Worm (Caenorhabditis elegans) whole organism, young adult: Measurements from ENCODE around the gene str-86.

ENCODE experiments used
- C17E4.6 ChIP-seq: fragments of 200-800 bp; sonication (Bioruptor generic); IDR thresholded peaks from 2 replicates; pipeline ENCODE4 v1.3.6; 2022; ENCODE audit warnings: missing genetic modification reagents, missing genetic modification characterization, missing compliant biosample characterization
- D2030.7 ChIP-seq: fragments of 200-800 bp; sonication (Bioruptor generic); IDR thresholded peaks from 2 replicates; pipeline ENCODE4 v1.3.6; 2022; ENCODE audit warnings: missing genetic modification reagents, missing genetic modification characterization, missing compliant biosample characterization
- F23B12.7 ChIP-seq: sonication (generic microtip); optimal IDR thresholded peaks from 2 replicates; lab custom pipeline; 2017; ENCODE audit warnings: missing genetic modification characterization, mild to moderate bottlenecking, missing compliant biosample characterization, antibody characterized with exemption, moderate library complexity; ENCODE audit not compliant: insufficient read depth
- F37B4.10 ChIP-seq: fragments of 200-800 bp; sonication (Bioruptor generic); IDR thresholded peaks from 2 replicates; pipeline ENCODE4 v1.3.6; 2022; ENCODE audit warnings: missing genetic modification characterization, missing compliant biosample characterization
- F39B2.1 ChIP-seq: fragments of 200-800 bp; sonication (Bioruptor generic); IDR thresholded peaks from 2 replicates; pipeline ENCODE4 v1.3.6; 2022; ENCODE audit warnings: missing genetic modification reagents, missing genetic modification characterization, missing compliant biosample characterization
- F49E8.2 ChIP-seq: sonication (generic microtip); optimal IDR thresholded peaks from 3 replicates; lab custom pipeline; 2017; ENCODE audit warnings: missing genetic modification characterization, mild to moderate bottlenecking, missing compliant biosample characterization, antibody characterized with exemption, moderate library complexity; ENCODE audit not compliant: insufficient read depth
- F52B5.7 ChIP-seq: sonication (generic microtip); optimal IDR thresholded peaks from 2 replicates; lab custom pipeline; 2016; ENCODE audit warnings: mild to moderate bottlenecking, missing genetic modification characterization, missing compliant biosample characterization
- K11D2.4 ChIP-seq: fragments of 200-800 bp; sonication (Bioruptor generic); IDR thresholded peaks from 2 replicates; pipeline ENCODE4 v1.3.6; 2022; ENCODE audit warnings: missing genetic modification reagents, missing genetic modification characterization, missing compliant biosample characterization
- Y56A3A.18 ChIP-seq: fragments of 200-800 bp; sonication (Bioruptor generic); IDR thresholded peaks from 2 replicates; pipeline ENCODE4 v1.3.6; 2022; ENCODE audit warnings: missing genetic modification reagents, missing genetic modification characterization, missing compliant biosample characterization
- Y95B8A.8 ChIP-seq: fragments of 200-800 bp; sonication (Bioruptor generic); IDR thresholded peaks from 2 replicates; pipeline ENCODE4 v1.3.6; 2022; ENCODE audit warnings: missing genetic modification reagents, missing genetic modification characterization, missing compliant biosample characterization
- attf-5 ChIP-seq: fragments of 200-800 bp; sonication (Bioruptor generic); optimal IDR thresholded peaks from 2 replicates; lab custom pipeline; 2018; ENCODE audit warnings: mild to moderate bottlenecking, missing genetic modification characterization, missing compliant biosample characterization
- attf-6 ChIP-seq: fragments of 200-800 bp; sonication (Bioruptor generic); IDR thresholded peaks from 2 replicates; pipeline ENCODE4 v1.3.6; 2022; ENCODE audit warnings: missing genetic modification reagents, missing genetic modification characterization, missing compliant biosample characterization
- cebp-2 ChIP-seq: fragments of 200-800 bp; sonication (Bioruptor generic); IDR thresholded peaks from 2 replicates; pipeline ENCODE4 v1.3.6; 2022; ENCODE audit warnings: missing genetic modification characterization, missing compliant biosample characterization
- ceh-100 ChIP-seq: fragments of 200-800 bp; sonication (Bioruptor generic); IDR thresholded peaks from 2 replicates; pipeline ENCODE4 v1.3.6; 2022; ENCODE audit warnings: missing genetic modification reagents, missing genetic modification characterization, missing compliant biosample characterization
- ceh-79 ChIP-seq: sonication (generic microtip); optimal IDR thresholded peaks from 2 replicates; lab custom pipeline; 2017; ENCODE audit warnings: mild to moderate bottlenecking, missing genetic modification characterization, missing compliant biosample characterization
- die-1 ChIP-seq: sonication (generic microtip); optimal IDR thresholded peaks from 2 replicates; lab custom pipeline; 2016; ENCODE audit warnings: missing genotype, mild to moderate bottlenecking, missing genetic modification characterization, missing compliant biosample characterization
- dox-1 ChIP-seq: fragments of 200-800 bp; sonication (Bioruptor generic); IDR thresholded peaks from 2 replicates; pipeline ENCODE4 v1.3.6; 2022; ENCODE audit warnings: missing genetic modification reagents, missing genetic modification characterization, missing compliant biosample characterization
- egrh-3 ChIP-seq: fragments of 200-800 bp; sonication (Bioruptor generic); IDR thresholded peaks from 2 replicates; pipeline ENCODE4 v1.3.6; 2022; ENCODE audit warnings: missing genetic modification reagents, missing genetic modification characterization, missing compliant biosample characterization
- ekl-4 ChIP-seq: fragments of 200-800 bp; sonication (Bioruptor generic); IDR thresholded peaks from 2 replicates; pipeline ENCODE4 v1.3.6; 2022; ENCODE audit warnings: missing genetic modification reagents, missing genetic modification characterization, missing compliant biosample characterization
- ets-4 ChIP-seq: fragments of 200-800 bp; sonication (Bioruptor generic); optimal IDR thresholded peaks from 2 replicates; lab custom pipeline; 2018; ENCODE audit warnings: mild to moderate bottlenecking, missing genetic modification characterization, missing compliant biosample characterization
- hlh-12 ChIP-seq: sonication (generic microtip); optimal IDR thresholded peaks from 2 replicates; lab custom pipeline; 2016; ENCODE audit warnings: missing genetic modification characterization, missing compliant biosample characterization
- hsf-1 ChIP-seq: fragments of 200-800 bp; sonication (Bioruptor generic); IDR thresholded peaks from 2 replicates; pipeline ENCODE4 v1.3.6; 2022; ENCODE audit warnings: missing genetic modification reagents, missing genetic modification characterization, missing compliant biosample characterization
- let-607 ChIP-seq, 2 experiments: fragments of 200-800 bp in 1 of 2; sonication (Bioruptor generic) in 1 of 2; sonication (generic microtip) in 1 of 2; optimal IDR thresholded peaks; 2 replicates each; lab custom pipeline; 2016 to 2018; ENCODE audit warnings: mild to moderate bottlenecking in 2 of 2, missing compliant biosample characterization in 2 of 2, missing genetic modification characterization in 2 of 2, moderate library complexity in 2 of 2, missing genotype in 1 of 2
- lin-40 ChIP-seq: sonication (generic microtip); optimal IDR thresholded peaks from 2 replicates; lab custom pipeline; 2016; ENCODE audit warnings: missing genetic modification characterization, mild to moderate bottlenecking, missing compliant biosample characterization, missing genotype, missing genetic modification reagents
- lsl-1 ChIP-seq: fragments of 200-800 bp; sonication (Bioruptor generic); optimal IDR thresholded peaks from 2 replicates; lab custom pipeline; 2018; ENCODE audit warnings: mild to moderate bottlenecking, missing genetic modification characterization, moderate library complexity, missing compliant biosample characterization
- lsy-27 ChIP-seq: sonication (generic microtip); optimal IDR thresholded peaks from 2 replicates; lab custom pipeline; 2017; ENCODE audit warnings: missing genetic modification characterization, mild to moderate bottlenecking, missing compliant biosample characterization, antibody characterized with exemption, missing genotype, borderline replicate concordance; ENCODE audit not compliant: insufficient read depth
- madf-3 ChIP-seq: fragments of 200-800 bp; sonication (Bioruptor generic); IDR thresholded peaks from 2 replicates; pipeline ENCODE4 v1.3.6; 2022; ENCODE audit warnings: missing genetic modification reagents, missing genetic modification characterization, missing compliant biosample characterization
- mxl-1 ChIP-seq: sonication (generic microtip); optimal IDR thresholded peaks from 2 replicates; lab custom pipeline; 2016; ENCODE audit warnings: missing genetic modification characterization, missing compliant biosample characterization
- nhr-80 ChIP-seq: sonication (generic microtip); optimal IDR thresholded peaks from 2 replicates; lab custom pipeline; 2016; ENCODE audit warnings: missing genetic modification characterization, missing compliant biosample characterization
- rcor-1 ChIP-seq: fragments of 200-800 bp; sonication (Bioruptor generic); IDR thresholded peaks from 2 replicates; pipeline ENCODE4 v1.3.6; 2022; ENCODE audit warnings: missing genetic modification reagents, missing genetic modification characterization, missing compliant biosample characterization
- repo-1 ChIP-seq: sonication (generic microtip); optimal IDR thresholded peaks from 2 replicates; lab custom pipeline; 2017; ENCODE audit warnings: mild to moderate bottlenecking, missing genetic modification characterization, missing compliant biosample characterization
- rpc-1 ChIP-seq, 2 experiments: fragments of 150-350 bp in 1 of 2; sonication (generic microtip) in 1 of 2; optimal IDR thresholded peaks; 2 replicates each; lab custom pipeline; 2014 to 2018; ENCODE audit warnings: missing biosample characterization in 1 of 2, missing genetic modification characterization in 1 of 2, missing genetic modification reagents in 1 of 2, missing genotype in 1 of 2
- snpc-1.1 ChIP-seq: sonication (generic microtip); optimal IDR thresholded peaks from 2 replicates; lab custom pipeline; 2017; ENCODE audit warnings: missing genetic modification characterization, mild to moderate bottlenecking, missing compliant biosample characterization, antibody characterized with exemption, moderate library complexity, missing genotype, missing genetic modification reagents; ENCODE audit not compliant: insufficient read depth
- sptf-2 ChIP-seq: fragments of 200-800 bp; sonication (Bioruptor generic); optimal IDR thresholded peaks from 2 replicates; lab custom pipeline; 2018; ENCODE audit warnings: mild to moderate bottlenecking, missing genetic modification characterization, missing compliant biosample characterization
- unc-130 ChIP-seq: sonication (generic microtip); optimal IDR thresholded peaks from 2 replicates; lab custom pipeline; 2016; ENCODE audit warnings: missing genetic modification reagents, missing genetic modification characterization, missing compliant biosample characterization
- zfh-2 ChIP-seq: fragments of 200-800 bp; sonication (Bioruptor generic); conservative IDR thresholded peaks from 2 replicates; pipeline ENCODE4 v1.3.6; 2022; ENCODE audit warnings: missing genetic modification reagents, missing genetic modification characterization, missing compliant biosample characterization

Gene str-86

ce11 chrV:8949873-8950272, 33.6 kb downstream of the str-86 start (continued):
- TF ChIP-seq lin-40 (tag; lab: Kevin White, UChicago) (no peak), zfh-2 (0 out of 2 replicates have a peak, but pooled peaks have one; percentile 10), Y95B8A.8 (no peak), nhr-80 (no peak), attf-6 (no peak), let-607 (tag; optimal IDR thresholded peaks at IDR 0.05; lab: Kevin White, UChicago) (no peak), C17E4.6 (GFP tag; lab: Robert Waterston, UW) (no peak), unc-130 (GFP tag; lab: Kevin White, UChicago) (no peak), D2030.7 (GFP tag; lab: Robert Waterston, UW) (0 out of 2 replicates have a peak, but pooled peaks have one; percentile 17), ceh-100 (GFP tag; lab: Robert Waterston, UW) (no peak), F39B2.1 (GFP tag; lab: Robert Waterston, UW) (no peak)

ce11 chrV:8948996-8949395, 34.5 kb downstream of the str-86 start:
- TF ChIP-seq ets-4 (GFP tag; lab: Kevin White, UChicago) (peak; percentile 25), nhr-80 (peak; percentile 76), dox-1 (GFP tag; lab: Robert Waterston, UW) (peak; percentile 23; the same call in 1 of the 2 replicates), repo-1 (tag; lab: Kevin White, UChicago) (no peak)

- TF ChIP-seq hlh-12, result no peak
- TF ChIP-seq nhr-80, result peak; percentile 0
Measured at ce11 chrV:8948365-8948764, 35.1 kb downstream of the str-86 start.

- TF ChIP-seq K11D2.4 (GFP tag; lab: Robert Waterston, UW) (no peak), madf-3 (GFP tag; lab: Robert Waterston, UW) (no peak), rpc-1 (optimal IDR thresholded peaks at IDR 0.05; lab: Kevin White, UChicago) (no peak), rpc-1 (tag; optimal IDR thresholded peaks at IDR 0.05; lab: Kevin White, UChicago) (no peak), lsl-1 (peak; percentile 40)
Measured at ce11 chrV:8947499-8947898, 36.0 kb downstream of the str-86 start, which contains the start of gene gck-1. Gene gck-1, plus strand, starts transcription at chrV:8947799.

ce11 chrV:8946142-8946541, 37.4 kb downstream of the str-86 start:
- TF ChIP-seq F52B5.7 (tag; lab: Kevin White, UChicago), result no peak
- no peak for TF ChIP-seq ceh-79 (tag; lab: Kevin White, UChicago)
- no peak for TF ChIP-seq lsy-27 (tag; lab: Kevin White, UChicago)
- no peak for TF ChIP-seq rcor-1 (GFP tag; lab: Robert Waterston, UW)
- no peak for TF ChIP-seq F23B12.7
- TF ChIP-seq F49E8.2, result no peak
- no peak for TF ChIP-seq Y56A3A.18 (GFP tag; lab: Robert Waterston, UW)
- no peak for TF ChIP-seq egrh-3 (GFP tag; lab: Robert Waterston, UW)
- no peak for TF ChIP-seq mxl-1 (tag; lab: Kevin White, UChicago)
- no peak for TF ChIP-seq sptf-2 (GFP tag; lab: Kevin White, UChicago)
- TF ChIP-seq attf-5 (GFP tag; lab: Kevin White, UChicago), result no peak
- no peak for TF ChIP-seq F37B4.10 (GFP tag; lab: Robert Waterston, UW)
- TF ChIP-seq die-1, result no peak
- TF ChIP-seq ekl-4, result no peak
- no peak for TF ChIP-seq cebp-2
- no peak for TF ChIP-seq snpc-1.1 (tag; lab: Kevin White, UChicago)
- no peak for TF ChIP-seq hsf-1 (GFP tag; lab: Robert Waterston, UW)
